Fruit fly (Drosophila melanogaster) whole organism, pupa: ENCODE results near the gene rpr.

Experiments used
- CG10348 ChIP-seq: fragments of 200-800 bp; sonication (Bioruptor generic); IDR thresholded peaks from 2 replicates; pipeline ENCODE4 v1.3.6; 2022; ENCODE audit warnings: missing biosample characterization, missing genetic modification characterization
- CG12605 ChIP-seq: fragments of 200-800 bp; sonication (Bioruptor generic); IDR thresholded peaks from 2 replicates; pipeline ENCODE4 v1.3.6; 2022; ENCODE audit warnings: missing biosample characterization, missing genetic modification characterization
- CG13204 ChIP-seq: fragments of 200-800 bp; sonication (Bioruptor generic); optimal IDR thresholded peaks from 2 replicates; lab custom pipeline; 2018; ENCODE audit warnings: missing biosample characterization, mild to moderate bottlenecking, missing genetic modification characterization, moderate library complexity
- CG14655 ChIP-seq: fragments of 200-800 bp; sonication (Bioruptor generic); optimal IDR thresholded peaks from 3 replicates; lab custom pipeline; 2017; ENCODE audit warnings: mild to moderate bottlenecking, missing biosample characterization, missing genetic modification reagents, missing genetic modification characterization
- CG15710 ChIP-seq: fragments of 200-800 bp; sonication (Bioruptor generic); optimal IDR thresholded peaks from 2 replicates; lab custom pipeline; 2018; ENCODE audit warnings: missing biosample characterization, mild to moderate bottlenecking, missing genetic modification characterization, moderate library complexity
- CG17806 ChIP-seq: fragments of 200-800 bp; sonication (Bioruptor generic); optimal IDR thresholded peaks from 2 replicates; lab custom pipeline; 2018; ENCODE audit warnings: missing biosample characterization, mild to moderate bottlenecking, missing genetic modification characterization, moderate library complexity
- CG32121 ChIP-seq: fragments of 200-800 bp; sonication (Bioruptor generic); IDR thresholded peaks from 2 replicates; pipeline ENCODE4 v1.3.6; 2022; ENCODE audit warnings: missing biosample characterization, missing genetic modification characterization
- CG34367 ChIP-seq: fragments of 200-800 bp; sonication (Bioruptor generic); optimal IDR thresholded peaks from 2 replicates; lab custom pipeline; 2018; ENCODE audit warnings: missing biosample characterization, mild to moderate bottlenecking, missing genetic modification characterization
- CG4496 ChIP-seq: fragments of 200-800 bp; sonication (Bioruptor generic); IDR thresholded peaks from 3 replicates; pipeline ENCODE4 v1.3.6; 2022; ENCODE audit warnings: missing biosample characterization, missing genetic modification characterization
- CG8159 ChIP-seq: fragments of 200-800 bp; sonication (Bioruptor generic); optimal IDR thresholded peaks from 3 replicates; lab custom pipeline; 2018; ENCODE audit warnings: missing biosample characterization, mild to moderate bottlenecking, missing genetic modification characterization, moderate library complexity
- CG8301 ChIP-seq: fragments of 200-800 bp; sonication (Bioruptor generic); optimal IDR thresholded peaks from 2 replicates; lab custom pipeline; 2018; ENCODE audit warnings: missing biosample characterization, mild to moderate bottlenecking, missing genetic modification characterization
- CG9948 ChIP-seq: fragments of 200-800 bp; sonication (Bioruptor generic); optimal IDR thresholded peaks from 2 replicates; lab custom pipeline; 2018; ENCODE audit warnings: missing biosample characterization, mild to moderate bottlenecking, missing genetic modification characterization, moderate library complexity
- D1 ChIP-seq: fragments of 200-800 bp; sonication (Bioruptor generic); optimal IDR thresholded peaks from 2 replicates; lab custom pipeline; 2018; ENCODE audit warnings: missing biosample characterization, mild to moderate bottlenecking, missing genetic modification characterization, moderate library complexity
- EcR ChIP-seq: fragments of 200-800 bp; sonication (Bioruptor generic); optimal IDR thresholded peaks from 3 replicates; lab custom pipeline; 2019; ENCODE audit warnings: missing biosample characterization, missing genetic modification characterization, mild to moderate bottlenecking, moderate library complexity, missing genetic modification reagents
- Ets98B ChIP-seq: fragments of 200-800 bp; sonication (Bioruptor generic); IDR thresholded peaks from 2 replicates; pipeline ENCODE4 v1.3.6; 2022; ENCODE audit warnings: missing biosample characterization, missing genetic modification characterization
- Pif1A ChIP-seq: fragments of 200-800 bp; sonication (Bioruptor generic); optimal IDR thresholded peaks from 3 replicates; lab custom pipeline; 2016; ENCODE audit warnings: missing biosample characterization, missing genetic modification characterization
- Pif1B ChIP-seq: fragments of 200-800 bp; sonication (Bioruptor generic); optimal IDR thresholded peaks from 3 replicates; lab custom pipeline; 2016; ENCODE audit warnings: missing biosample characterization, missing genetic modification characterization
- Snoo ChIP-seq: fragments of 200-800 bp; sonication (Bioruptor generic); optimal IDR thresholded peaks from 3 replicates; lab custom pipeline; 2017; ENCODE audit warnings: missing biosample characterization, mild to moderate bottlenecking, missing genetic modification characterization, inconsistent platforms
- fd96Ca ChIP-seq: fragments of 200-800 bp; sonication (Bioruptor generic); IDR thresholded peaks from 3 replicates; pipeline ENCODE4 v1.3.6; 2022; ENCODE audit warnings: missing biosample characterization, missing genetic modification characterization
- gl ChIP-seq: fragments of 200-800 bp; sonication (Bioruptor generic); optimal IDR thresholded peaks from 2 replicates; lab custom pipeline; 2018; ENCODE audit warnings: missing biosample characterization, mild to moderate bottlenecking, missing genetic modification characterization
- rn ChIP-seq: fragments of 200-800 bp; sonication (Bioruptor generic); IDR thresholded peaks from 2 replicates; pipeline ENCODE4 v1.3.6; 2022; ENCODE audit warnings: missing biosample characterization, missing genetic modification characterization

Gene rpr

dm6 chr3L:18404347-18404746 is 6.1 kb upstream of the rpr start:
- TF ChIP-seq CG17806 (tag; lab: Kevin White, UChicago) (peak; percentile 11), D1 (tag; lab: Kevin White, UChicago) (no peak), CG14655 (GFP tag; lab: Kevin White, UChicago) (no peak), EcR (no peak), CG8301 (no peak), Snoo (tag; lab: Kevin White, UChicago) (no peak), CG8159 (tag; lab: Kevin White, UChicago) (peak; percentile 19), CG10348 (no peak), CG9948 (tag; lab: Kevin White, UChicago) (peak; percentile 12), CG12605 (GFP tag; lab: Robert Waterston, UW) (no peak), gl (tag; lab: Kevin White, UChicago) (no peak), Pif1B (GFP tag; lab: Kevin White, UChicago) (no peak), Ets98B (no peak)
- TF ChIP-seq, all 21 proteins: peak for 3

DNA sequence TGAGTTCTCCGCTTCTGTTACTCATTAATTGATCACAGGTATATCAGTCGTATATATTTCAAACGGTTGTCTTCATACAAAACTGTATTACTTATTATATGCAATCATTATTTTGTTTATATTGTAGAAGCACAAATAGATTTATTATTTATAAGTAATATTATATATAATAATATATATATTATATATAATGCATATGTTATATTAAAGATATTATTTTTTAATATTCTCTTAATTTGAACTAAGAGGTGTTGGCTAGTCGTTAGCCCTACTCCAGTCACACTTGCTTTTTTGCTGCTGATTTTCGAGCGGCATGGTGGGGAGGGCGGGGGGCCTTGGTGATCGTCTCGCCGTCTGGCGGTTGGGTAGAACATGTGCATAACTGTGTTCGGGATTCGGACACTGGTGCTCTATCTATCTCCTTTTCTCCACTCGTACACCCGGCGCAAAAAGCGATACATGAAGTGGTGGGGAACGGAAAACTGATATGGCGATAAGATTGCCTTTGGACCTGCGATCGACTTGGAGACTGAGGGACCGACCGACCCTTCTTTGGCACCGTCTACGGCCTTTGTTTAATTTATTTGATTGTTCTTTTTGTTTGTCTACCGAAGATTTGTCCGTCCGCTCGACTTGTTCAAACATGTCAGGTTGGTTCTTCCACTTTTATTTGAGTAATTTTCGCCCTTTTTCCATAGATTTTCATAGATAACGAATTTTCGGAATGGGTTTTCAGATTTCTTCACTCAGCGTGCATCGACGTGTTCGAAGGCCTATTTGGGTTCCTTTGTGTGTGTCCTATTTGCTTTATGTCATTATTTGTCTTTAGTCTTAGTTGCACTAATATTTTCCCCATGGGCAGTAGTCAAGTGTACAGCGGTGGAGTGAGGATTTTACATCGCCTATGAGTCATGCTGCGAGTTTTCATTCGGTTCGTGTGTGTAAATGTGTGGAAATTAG is 4.7 kb upstream of the rpr start:
- TF ChIP-seq CG32121 (GFP tag; lab: Robert Waterston, UW) (no peak), Ets98B (no peak), EcR (no peak), CG17806 (tag; lab: Kevin White, UChicago) (peak; percentile 55), rn (GFP tag; lab: Robert Waterston, UW) (no peak), CG13204 (GFP tag; lab: Kevin White, UChicago) (no peak), CG8159 (tag; lab: Kevin White, UChicago) (peak; percentile 78), CG10348 (no peak), Snoo (tag; lab: Kevin White, UChicago) (peak; percentile 70), CG14655 (GFP tag; lab: Kevin White, UChicago) (peak; percentile 71), CG15710 (tag; lab: Kevin White, UChicago) (peak; percentile 55), fd96Ca (GFP tag; lab: Robert Waterston, UW) (peak; percentile 43; the same call in 1 of the 3 replicates), CG8301 (peak; percentile 45), CG4496 (GFP tag; lab: Robert Waterston, UW) (no peak), Pif1A (GFP tag; lab: Kevin White, UChicago) (peak; percentile 2), gl (tag; lab: Kevin White, UChicago) (no peak), CG34367 (peak; percentile 11), D1 (tag; lab: Kevin White, UChicago) (no peak), Pif1B (GFP tag; lab: Kevin White, UChicago) (no peak), CG12605 (GFP tag; lab: Robert Waterston, UW) (no peak), CG9948 (tag; lab: Kevin White, UChicago) (peak; percentile 59)
- TF ChIP-seq, all 21 proteins: peak for 10

- TF ChIP-seq CG13204 (GFP tag; lab: Kevin White, UChicago) (peak; percentile 27), Snoo (tag; lab: Kevin White, UChicago) (no peak), Ets98B (no peak), EcR (peak; percentile 61), CG32121 (GFP tag; lab: Robert Waterston, UW) (no peak), Pif1A (GFP tag; lab: Kevin White, UChicago) (no peak), CG15710 (tag; lab: Kevin White, UChicago) (no peak), gl (tag; lab: Kevin White, UChicago) (no peak), D1 (tag; lab: Kevin White, UChicago) (no peak), CG8159 (tag; lab: Kevin White, UChicago) (no peak), CG34367 (no peak), CG17806 (tag; lab: Kevin White, UChicago) (no peak), rn (GFP tag; lab: Robert Waterston, UW) (no peak)
These were observed 3.8 kb upstream of the rpr start for dm6 chr3L:18401884-18402627.

DNA sequence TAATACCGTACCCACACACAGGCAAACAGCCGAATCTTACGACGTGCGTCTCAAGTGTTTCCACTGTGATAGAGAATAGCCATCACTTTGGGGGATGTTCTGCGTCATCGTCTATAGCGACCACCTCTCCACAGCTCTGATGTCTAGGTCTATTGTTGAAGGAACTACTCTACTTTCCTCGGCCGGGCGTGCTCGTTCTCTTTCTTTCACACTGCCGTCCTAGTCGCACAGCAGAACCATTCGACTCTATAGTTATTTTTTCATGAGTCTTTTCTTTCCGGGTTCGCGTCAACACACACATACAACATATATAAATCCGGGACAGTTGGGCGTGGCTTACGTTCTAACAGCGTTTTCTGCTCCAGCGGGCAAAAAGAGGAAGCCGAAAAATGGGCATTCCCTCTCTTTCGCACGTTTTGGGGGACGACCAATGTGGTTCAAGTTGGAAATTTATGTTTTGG is 1.8 kb upstream of the rpr start:
- no peak for TF ChIP-seq CG34367
- no peak for TF ChIP-seq CG4496 (GFP tag; lab: Robert Waterston, UW)
- no peak for TF ChIP-seq CG13204 (GFP tag; lab: Kevin White, UChicago)
- TF ChIP-seq Snoo (tag; lab: Kevin White, UChicago) = no peak
- TF ChIP-seq CG14655 (GFP tag; lab: Kevin White, UChicago) = no peak
- no peak for TF ChIP-seq CG8301
- TF ChIP-seq Pif1B (GFP tag; lab: Kevin White, UChicago) = no peak
- TF ChIP-seq CG17806 (tag; lab: Kevin White, UChicago) = no peak
- no peak for TF ChIP-seq Pif1A (GFP tag; lab: Kevin White, UChicago)
- TF ChIP-seq CG8159 (tag; lab: Kevin White, UChicago) = no peak
- no peak for TF ChIP-seq CG32121 (GFP tag; lab: Robert Waterston, UW)
- TF ChIP-seq EcR = no peak

- TF ChIP-seq CG4496 (GFP tag; lab: Robert Waterston, UW) (no peak), Ets98B (no peak), CG12605 (GFP tag; lab: Robert Waterston, UW) (no peak), CG13204 (GFP tag; lab: Kevin White, UChicago) (no peak), rn (GFP tag; lab: Robert Waterston, UW) (no peak), D1 (tag; lab: Kevin White, UChicago) (no peak), Pif1B (GFP tag; lab: Kevin White, UChicago) (no peak), CG8159 (tag; lab: Kevin White, UChicago) (no peak), Snoo (tag; lab: Kevin White, UChicago) (no peak), CG15710 (tag; lab: Kevin White, UChicago) (no peak), CG10348 (no peak), CG32121 (GFP tag; lab: Robert Waterston, UW) (no peak), EcR (no peak), gl (tag; lab: Kevin White, UChicago) (no peak), CG8301 (no peak), CG34367 (no peak), fd96Ca (GFP tag; lab: Robert Waterston, UW) (no peak), Pif1A (GFP tag; lab: Kevin White, UChicago) (no peak), CG17806 (tag; lab: Kevin White, UChicago) (no peak), CG14655 (GFP tag; lab: Kevin White, UChicago) (no peak)
- TF ChIP-seq, all 21 proteins: peak for 0
These were observed 12.7 kb downstream of the rpr start for dm6 chr3L:18385536-18385935.
